Worm (Caenorhabditis elegans) whole organism, L3 larva: ENCODE measurements around the gene M18.3.

ENCODE experiments used
- ama-1 ChIP-seq: fragments of 150-350 bp; optimal IDR thresholded peaks from 2 replicates; lab custom pipeline; 2018
- ceh-82 ChIP-seq: fragments of 150-350 bp; optimal IDR thresholded peaks from 2 replicates; lab custom pipeline; 2014; ENCODE audit warnings: missing biosample characterization, missing genetic modification characterization
- elt-1 ChIP-seq: fragments of 150-350 bp; optimal IDR thresholded peaks from 2 replicates; lab custom pipeline; 2014; ENCODE audit warnings: missing biosample characterization, missing genetic modification characterization
- elt-3 ChIP-seq, 3 experiments: fragments of 150-350 bp in 1 of 3; sonication (generic microtip) in 2 of 3; optimal IDR thresholded peaks; 2 replicates in 2 of 3; 4 replicates in 1 of 3; lab custom pipeline; 2014 to 2017; ENCODE audit warnings: missing biosample characterization in 3 of 3, missing genetic modification characterization in 3 of 3
- fos-1 ChIP-seq: fragments of 150-350 bp; optimal IDR thresholded peaks from 2 replicates; lab custom pipeline; 2014; ENCODE audit warnings: missing biosample characterization, missing genetic modification characterization
- nhr-237 ChIP-seq: fragments of 150-350 bp; optimal IDR thresholded peaks from 2 replicates; lab custom pipeline; 2014; ENCODE audit warnings: missing biosample characterization, missing genetic modification characterization
- nhr-28 ChIP-seq: fragments of 150-350 bp; optimal IDR thresholded peaks from 2 replicates; lab custom pipeline; 2014; ENCODE audit warnings: missing biosample characterization, missing genetic modification characterization
- nhr-76 ChIP-seq: fragments of 150-350 bp; sonication (generic microtip); optimal IDR thresholded peaks from 5 replicates; lab custom pipeline; 2014; ENCODE audit warnings: missing biosample characterization, missing genetic modification characterization
- pha-4 ChIP-seq: fragments of 150-350 bp; optimal IDR thresholded peaks from 2 replicates; lab custom pipeline; 2014; ENCODE audit warnings: missing biosample characterization, missing genetic modification reagents, missing genetic modification characterization
- unc-39 ChIP-seq: sonication (generic microtip); optimal IDR thresholded peaks from 4 replicates; lab custom pipeline; 2017; ENCODE audit warnings: missing biosample characterization, missing genetic modification characterization
- unc-62 ChIP-seq: fragments of 150-350 bp; sonication (generic microtip); optimal IDR thresholded peaks from 4 replicates; lab custom pipeline; 2014; ENCODE audit warnings: missing biosample characterization, missing genetic modification reagents, missing genetic modification characterization
- zag-1 ChIP-seq: fragments of 150-350 bp; optimal IDR thresholded peaks from 2 replicates; lab custom pipeline; 2014; ENCODE audit warnings: missing biosample characterization, missing genetic modification characterization
- ztf-11 ChIP-seq: fragments of 150-350 bp; optimal IDR thresholded peaks from 2 replicates; lab custom pipeline; 2014; ENCODE audit warnings: missing biosample characterization, missing genetic modification characterization

DNA sequence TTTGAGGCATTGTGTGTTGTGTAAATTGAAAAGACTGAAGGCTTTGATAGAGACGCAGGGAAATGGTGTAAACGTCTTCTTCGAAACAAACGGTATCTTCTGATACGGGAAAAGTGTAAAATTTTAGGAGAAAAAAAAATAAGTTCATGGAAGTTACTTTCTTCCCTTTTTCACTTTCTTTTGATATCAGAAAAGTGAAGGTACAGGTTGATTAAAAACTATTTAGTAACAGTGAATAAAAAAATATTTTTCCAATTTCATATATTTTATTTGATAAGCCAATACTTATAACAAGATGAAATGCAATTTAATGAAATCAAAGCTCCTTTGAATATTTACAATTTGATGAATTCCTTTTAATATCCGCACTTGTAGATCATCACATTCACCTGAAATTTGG is 4.7 kb downstream of the M18.3 start, which contains the start of gene col-129:
- TF ChIP-seq ztf-11 (tag; lab: Kevin White, UChicago) = no peak
- no peak for TF ChIP-seq nhr-28 (tag; lab: Kevin White, UChicago)
- TF ChIP-seq zag-1 = no peak
- no peak for TF ChIP-seq pha-4 (tag; lab: Kevin White, UChicago)
- no peak for TF ChIP-seq nhr-237
- TF ChIP-seq elt-1 (tag; lab: Kevin White, UChicago) = no peak
- TF ChIP-seq unc-39 (tag; lab: Kevin White, UChicago) = no peak
- no peak for TF ChIP-seq ceh-82
- no peak for TF ChIP-seq unc-62
- TF ChIP-seq nhr-76 (tag; lab: Kevin White, UChicago) = no peak
- TF ChIP-seq fos-1 (tag; lab: Kevin White, UChicago) = no peak
- TF ChIP-seq ama-1 (lab: Kevin White, UChicago) = no peak
- TF ChIP-seq elt-3 (tag; optimal IDR thresholded peaks at IDR 0.05; lab: Kevin White, UChicago) = no peak
